Worm (Caenorhabditis elegans) whole organism, early embryonic: Measurements from ENCODE around the gene flh-1.
"Not testable (repeated sequence)": the region's sequence is repeated elsewhere in the genome, so short reads cannot be mapped to it uniquely, and the experiment has no call there.

Source experiments
- B0310.2 ChIP-seq: sonication (generic microtip); optimal IDR thresholded peaks from 2 replicates; lab custom pipeline; 2016; ENCODE audit warnings: mild to moderate bottlenecking, missing genetic modification characterization, missing compliant biosample characterization
- F13C5.2 ChIP-seq: sonication (generic microtip); optimal IDR thresholded peaks from 2 replicates; lab custom pipeline; 2017; ENCODE audit warnings: mild to moderate bottlenecking, missing genetic modification characterization, inconsistent platforms, missing compliant biosample characterization
- aly-1 ChIP-seq: sonication (generic microtip); optimal IDR thresholded peaks from 2 replicates; lab custom pipeline; 2016; ENCODE audit warnings: missing genetic modification characterization, missing compliant biosample characterization
- ama-1 ChIP-seq: fragments of 150-350 bp; optimal IDR thresholded peaks from 2 replicates; lab custom pipeline; 2014
- ceh-13 ChIP-seq: fragments of 200-800 bp; sonication (Bioruptor generic); optimal IDR thresholded peaks from 2 replicates; lab custom pipeline; 2018; ENCODE audit warnings: mild to moderate bottlenecking, missing genetic modification characterization, missing compliant biosample characterization
- ceh-36 ChIP-seq: sonication (generic microtip); optimal IDR thresholded peaks from 2 replicates; lab custom pipeline; 2016; ENCODE audit warnings: missing genetic modification characterization, inconsistent platforms, missing compliant biosample characterization
- ets-7 ChIP-seq: sonication (generic microtip); optimal IDR thresholded peaks from 2 replicates; lab custom pipeline; 2016; ENCODE audit warnings: missing genotype, missing genetic modification characterization, missing compliant biosample characterization
- flt-1 ChIP-seq: fragments of 200-800 bp; sonication (Bioruptor generic); IDR thresholded peaks from 2 replicates; pipeline ENCODE4 v1.3.6; 2022; ENCODE audit warnings: missing genetic modification characterization, missing compliant biosample characterization
- hmbx-1 ChIP-seq: sonication (generic microtip); optimal IDR thresholded peaks from 2 replicates; lab custom pipeline; 2016; ENCODE audit warnings: mild to moderate bottlenecking, missing genetic modification characterization, missing compliant biosample characterization
- hmg-4 ChIP-seq: fragments of 200-800 bp; sonication (Bioruptor generic); optimal IDR thresholded peaks from 2 replicates; lab custom pipeline; 2018; ENCODE audit warnings: mild to moderate bottlenecking, missing genetic modification characterization, missing compliant biosample characterization
- hnd-1 ChIP-seq: sonication (generic microtip); optimal IDR thresholded peaks from 2 replicates; lab custom pipeline; 2016; ENCODE audit warnings: missing genetic modification characterization, missing compliant biosample characterization
- pes-1 ChIP-seq: fragments of 200-800 bp; sonication (Bioruptor generic); IDR thresholded peaks from 2 replicates; pipeline ENCODE4 v1.3.6; 2022; ENCODE audit warnings: missing genetic modification reagents, missing genetic modification characterization, missing compliant biosample characterization
- scrt-1 ChIP-seq: fragments of 200-800 bp; sonication (Bioruptor generic); IDR thresholded peaks from 2 replicates; pipeline ENCODE4 v1.3.6; 2022; ENCODE audit warnings: missing genetic modification characterization, missing compliant biosample characterization
- sea-1 ChIP-seq: fragments of 200-800 bp; sonication (Bioruptor generic); conservative IDR thresholded peaks from 2 replicates; pipeline ENCODE4 v1.3.6; 2022; ENCODE audit warnings: missing genetic modification characterization, missing compliant biosample characterization
- tbx-11 ChIP-seq: fragments of 200-800 bp; sonication (Bioruptor generic); IDR thresholded peaks from 2 replicates; pipeline ENCODE4 v1.3.6; 2022; ENCODE audit warnings: missing genetic modification characterization, missing compliant biosample characterization
- tbx-37 ChIP-seq: fragments of 200-800 bp; sonication (Bioruptor generic); conservative IDR thresholded peaks from 2 replicates; pipeline ENCODE4 v1.3.6; 2022; ENCODE audit warnings: missing genetic modification reagents, missing genetic modification characterization, missing compliant biosample characterization
- tra-4 ChIP-seq: sonication (generic microtip); optimal IDR thresholded peaks from 2 replicates; lab custom pipeline; 2017; ENCODE audit warnings: missing genetic modification characterization, missing compliant biosample characterization

flh-1 gene

DNA sequence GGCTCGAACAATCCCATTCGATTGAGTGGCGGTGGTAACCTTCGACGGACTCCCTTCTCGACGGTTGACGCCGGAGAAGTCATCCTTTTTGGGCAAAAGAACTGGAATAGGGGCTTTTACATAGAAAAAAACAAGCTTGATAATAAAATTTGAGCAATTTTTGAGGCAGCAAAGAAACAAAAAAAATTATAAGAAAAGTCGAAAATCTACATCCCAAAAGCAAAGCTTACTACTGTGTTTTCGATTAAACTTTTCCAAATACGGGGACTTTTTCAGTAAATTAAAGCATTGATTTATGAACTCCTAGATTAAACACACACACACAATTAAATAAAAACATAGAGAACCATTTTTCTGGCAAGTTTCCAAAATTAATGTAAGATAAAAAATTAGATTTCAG lies 8.1 kb downstream of the flh-1 start, which contains the start of gene Y11D7A.9:
Gene Y11D7A.9, minus strand, starts transcription at position 101 of the 400 bp plus-strand sequence.
- TF ChIP-seq ets-7 (tag; lab: Kevin White, UChicago): no peak
- no peak for TF ChIP-seq tbx-37
- TF ChIP-seq ceh-13 (GFP tag; lab: Kevin White, UChicago): no peak
- TF ChIP-seq hmg-4 (GFP tag; lab: Kevin White, UChicago): no peak
- no peak for TF ChIP-seq flt-1 (GFP tag; lab: Robert Waterston, UW)
- no peak for TF ChIP-seq tbx-11
- no peak for TF ChIP-seq ceh-36 (tag; lab: Kevin White, UChicago)
- no peak for TF ChIP-seq tra-4 (tag; lab: Kevin White, UChicago)
- no peak for TF ChIP-seq pes-1 (GFP tag; lab: Robert Waterston, UW)
- TF ChIP-seq sea-1 (GFP tag; lab: Robert Waterston, UW): no peak
- no peak for TF ChIP-seq hnd-1 (tag; lab: Kevin White, UChicago)
- TF ChIP-seq B0310.2 (tag; lab: Kevin White, UChicago): no peak
- no peak for TF ChIP-seq scrt-1
- no peak for TF ChIP-seq aly-1

DNA sequence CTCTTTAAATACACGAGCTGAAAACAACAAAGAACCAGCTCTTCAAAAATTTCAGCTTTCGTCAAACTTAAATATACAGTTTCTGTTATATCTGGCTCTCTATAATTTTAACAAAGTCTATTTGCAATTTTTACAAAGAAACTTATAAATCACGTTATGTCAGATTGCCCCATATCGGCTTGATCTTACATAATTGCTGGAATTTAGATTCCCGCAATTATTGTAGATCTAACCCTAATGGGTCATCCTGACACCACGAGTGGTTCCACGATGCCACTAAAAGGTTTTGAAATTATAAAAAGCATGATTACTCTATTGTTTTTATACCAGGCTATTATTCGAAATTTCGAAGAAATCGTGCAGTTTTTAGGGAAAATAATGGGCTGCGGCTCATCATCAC lies 13.0 kb downstream of the flh-1 start, which contains the start of gene Y11D7A.8:
Gene Y11D7A.8, plus strand, starts transcription at position 301 of the 400 bp plus-strand sequence.
- TF ChIP-seq hmg-4 (GFP tag; lab: Kevin White, UChicago) (no peak), ama-1 (lab: Kevin White, UChicago) (no peak), ets-7 (tag; lab: Kevin White, UChicago) (no peak), B0310.2 (tag; lab: Kevin White, UChicago) (no peak), hnd-1 (tag; lab: Kevin White, UChicago) (no peak), scrt-1 (no peak), pes-1 (GFP tag; lab: Robert Waterston, UW) (no peak), ceh-36 (tag; lab: Kevin White, UChicago) (no peak), F13C5.2 (no peak), sea-1 (GFP tag; lab: Robert Waterston, UW) (no peak), hmbx-1 (tag; lab: Kevin White, UChicago) (no peak), flt-1 (GFP tag; lab: Robert Waterston, UW) (no peak), ceh-13 (GFP tag; lab: Kevin White, UChicago) (no peak), tra-4 (tag; lab: Kevin White, UChicago) (no peak), tbx-11 (no peak), tbx-37 (no peak)

- TF ChIP-seq scrt-1; tbx-37; hmbx-1 (tag; lab: Kevin White, UChicago): not testable (repeated sequence)
Observed at ce11 chrIV:9249219-9249618, 14.9 kb downstream of the flh-1 start, which contains the start of gene Y11D7A.7. TSS of gene Y11D7A.7 (plus strand) at chrIV:9249519.

DNA sequence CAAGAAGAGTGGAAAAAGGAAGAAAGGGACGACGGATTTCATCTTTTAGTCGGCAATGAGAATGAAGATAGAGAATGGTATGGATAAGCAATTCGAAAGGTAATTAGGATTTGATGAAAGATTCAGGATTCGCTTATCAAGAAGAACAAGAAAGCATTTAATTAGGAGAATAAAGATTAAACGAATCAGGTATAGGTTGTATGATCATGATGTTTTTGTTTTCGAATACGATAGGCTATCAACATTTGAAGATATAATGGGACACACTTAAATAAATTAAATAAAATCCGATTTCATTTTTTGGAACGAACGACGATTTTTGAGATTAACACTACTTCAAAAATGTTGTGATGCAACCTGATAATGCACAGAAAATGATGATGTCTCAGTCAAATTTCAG lies 18.6 kb downstream of the flh-1 start, which contains the start of gene Y11D7A.5:
Gene Y11D7A.5, minus strand, starts transcription at position 101 of the 400 bp plus-strand sequence.
- no peak for TF ChIP-seq B0310.2 (tag; lab: Kevin White, UChicago)
- TF ChIP-seq ets-7 (tag; lab: Kevin White, UChicago): no peak
- TF ChIP-seq hnd-1 (tag; lab: Kevin White, UChicago): no peak
- TF ChIP-seq F13C5.2: no peak

DNA sequence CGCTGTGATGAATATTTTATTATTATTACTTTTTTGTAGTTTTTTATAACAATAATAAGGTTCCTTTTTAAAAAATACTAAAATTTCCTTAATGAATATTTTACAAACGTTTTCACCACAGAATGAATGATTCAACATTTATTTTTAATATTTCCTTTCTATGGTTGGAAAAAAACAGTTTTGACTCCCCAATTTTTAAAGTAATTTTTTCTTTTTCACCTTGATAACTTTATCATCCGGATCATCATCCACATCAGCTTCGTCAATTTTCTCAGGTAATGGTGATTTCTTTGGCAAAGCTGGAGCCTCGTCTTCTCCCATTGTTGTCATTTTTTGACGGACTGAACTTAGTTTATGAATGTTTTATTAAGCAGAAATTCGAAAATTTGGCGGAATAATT lies 20.4 kb downstream of the flh-1 start, which contains the start of gene rab-28:
Gene rab-28, minus strand, starts transcription at position 343 of the 400 bp plus-strand sequence.
- TF ChIP-seq hnd-1 (tag; lab: Kevin White, UChicago): no peak
- no peak for TF ChIP-seq tra-4 (tag; lab: Kevin White, UChicago)
- TF ChIP-seq hmbx-1 (tag; lab: Kevin White, UChicago): no peak
- no peak for TF ChIP-seq tbx-37
- TF ChIP-seq aly-1: no peak
- no peak for TF ChIP-seq B0310.2 (tag; lab: Kevin White, UChicago)
- TF ChIP-seq hmg-4 (GFP tag; lab: Kevin White, UChicago): no peak
- no peak for TF ChIP-seq scrt-1
- no peak for TF ChIP-seq tbx-11
- no peak for TF ChIP-seq ets-7 (tag; lab: Kevin White, UChicago)
- TF ChIP-seq F13C5.2: no peak
- no peak for TF ChIP-seq ceh-13 (GFP tag; lab: Kevin White, UChicago)
- TF ChIP-seq ama-1 (lab: Kevin White, UChicago): no peak

ce11 chrIV:9239151-9239550 lies 24.9 kb downstream of the flh-1 start:
- TF ChIP-seq hmg-4 (GFP tag; lab: Kevin White, UChicago): no peak
- TF ChIP-seq hmbx-1 (tag; lab: Kevin White, UChicago): no peak
- TF ChIP-seq tbx-37: no peak
- TF ChIP-seq flt-1 (GFP tag; lab: Robert Waterston, UW): no peak
- TF ChIP-seq F13C5.2: no peak
- TF ChIP-seq pes-1 (GFP tag; lab: Robert Waterston, UW): no peak
- no peak for TF ChIP-seq ceh-13 (GFP tag; lab: Kevin White, UChicago)
- TF ChIP-seq sea-1 (GFP tag; lab: Robert Waterston, UW): no peak
- no peak for TF ChIP-seq ama-1 (lab: Kevin White, UChicago)
- TF ChIP-seq B0310.2 (tag; lab: Kevin White, UChicago): no peak
- TF ChIP-seq tra-4 (tag; lab: Kevin White, UChicago): no peak
- no peak for TF ChIP-seq ceh-36 (tag; lab: Kevin White, UChicago)
- no peak for TF ChIP-seq tbx-11
- TF ChIP-seq scrt-1: no peak
- TF ChIP-seq ets-7 (tag; lab: Kevin White, UChicago): no peak

- TF ChIP-seq tra-4 (tag; lab: Kevin White, UChicago) (no peak), F13C5.2 (no peak), ets-7 (tag; lab: Kevin White, UChicago) (no peak), aly-1 (no peak), pes-1 (GFP tag; lab: Robert Waterston, UW) (no peak), sea-1 (GFP tag; lab: Robert Waterston, UW) (no peak), flt-1 (GFP tag; lab: Robert Waterston, UW) (no peak)
Observed at ce11 chrIV:9232421-9233141, 31.5 kb downstream of the flh-1 start, which contains the start of gene Y11D7A.3. TSS of gene Y11D7A.3 (plus strand) at chrIV:9233091.
